Worm (Caenorhabditis elegans) whole organism, young adult: ENCODE measurements around the gene C03B1.1.

Experiments used
- B0261.1 ChIP-seq: sonication (generic microtip); optimal IDR thresholded peaks from 2 replicates; lab custom pipeline; 2016; ENCODE audit warnings: mild to moderate bottlenecking, missing genetic modification characterization, moderate library complexity, missing compliant biosample characterization
- B0336.3 ChIP-seq: fragments of 200-800 bp; sonication (Bioruptor generic); IDR thresholded peaks from 2 replicates; pipeline ENCODE4 v1.3.6; 2022; ENCODE audit warnings: missing genetic modification characterization, missing compliant biosample characterization
- F52B5.7 ChIP-seq: sonication (generic microtip); optimal IDR thresholded peaks from 2 replicates; lab custom pipeline; 2016; ENCODE audit warnings: mild to moderate bottlenecking, missing genetic modification characterization, missing compliant biosample characterization
- F57A8.1 ChIP-seq: fragments of 200-800 bp; sonication (Bioruptor generic); optimal IDR thresholded peaks from 2 replicates; lab custom pipeline; 2018; ENCODE audit warnings: mild to moderate bottlenecking, missing genetic modification characterization, moderate library complexity, missing compliant biosample characterization
- K11D2.4 ChIP-seq: fragments of 200-800 bp; sonication (Bioruptor generic); IDR thresholded peaks from 2 replicates; pipeline ENCODE4 v1.3.6; 2022; ENCODE audit warnings: missing genetic modification reagents, missing genetic modification characterization, missing compliant biosample characterization
- K12H6.12 ChIP-seq: fragments of 200-800 bp; sonication (Bioruptor generic); optimal IDR thresholded peaks from 2 replicates; lab custom pipeline; 2018; ENCODE audit warnings: mild to moderate bottlenecking, missing genetic modification characterization, missing compliant biosample characterization
- T07F8.4 ChIP-seq: sonication (generic microtip); optimal IDR thresholded peaks from 2 replicates; lab custom pipeline; 2016; ENCODE audit warnings: mild to moderate bottlenecking, missing genetic modification characterization, moderate library complexity, missing compliant biosample characterization
- ama-1 ChIP-seq, 3 experiments: fragments of 150-350 bp in 1 of 3; sonication (generic microtip) in 2 of 3; optimal IDR thresholded peaks; 2 replicates each; lab custom pipeline; 2014 to 2018; ENCODE audit warnings: missing biosample characterization in 2 of 3, missing genetic modification characterization in 2 of 3, missing genetic modification reagents in 2 of 3
- attf-3 ChIP-seq: fragments of 200-800 bp; sonication (Bioruptor generic); conservative IDR thresholded peaks from 2 replicates; pipeline ENCODE4 v1.3.6; 2022; ENCODE audit warnings: missing genetic modification reagents, missing genetic modification characterization, missing compliant biosample characterization
- attf-5 ChIP-seq: fragments of 200-800 bp; sonication (Bioruptor generic); optimal IDR thresholded peaks from 2 replicates; lab custom pipeline; 2018; ENCODE audit warnings: mild to moderate bottlenecking, missing genetic modification characterization, missing compliant biosample characterization
- bed-1 ChIP-seq: fragments of 200-800 bp; sonication (Bioruptor generic); IDR thresholded peaks from 2 replicates; pipeline ENCODE4 v1.3.6; 2022; ENCODE audit warnings: missing genetic modification reagents, missing genetic modification characterization, missing compliant biosample characterization
- cebp-1 ChIP-seq, 2 experiments: fragments of 200-800 bp in 1 of 2; sonication (Bioruptor generic) in 1 of 2; sonication (generic microtip) in 1 of 2; IDR thresholded peaks in 1 of 2; optimal IDR thresholded peaks in 1 of 2; 2 replicates each; pipeline versions ENCODE4 v1.3.6 to Lab custom; 2017 to 2022; ENCODE audit warnings: missing compliant biosample characterization in 2 of 2, missing genetic modification characterization in 2 of 2, mild to moderate bottlenecking in 1 of 2, missing genetic modification reagents in 1 of 2, moderate library complexity in 1 of 2
- ceh-100 ChIP-seq: fragments of 200-800 bp; sonication (Bioruptor generic); IDR thresholded peaks from 2 replicates; pipeline ENCODE4 v1.3.6; 2022; ENCODE audit warnings: missing genetic modification reagents, missing genetic modification characterization, missing compliant biosample characterization
- ceh-27 ChIP-seq: fragments of 200-800 bp; sonication (Bioruptor generic); optimal IDR thresholded peaks from 2 replicates; lab custom pipeline; 2018; ENCODE audit warnings: mild to moderate bottlenecking, missing genetic modification characterization, moderate library complexity, missing compliant biosample characterization
- die-1 ChIP-seq: sonication (generic microtip); optimal IDR thresholded peaks from 2 replicates; lab custom pipeline; 2016; ENCODE audit warnings: missing genotype, mild to moderate bottlenecking, missing genetic modification characterization, missing compliant biosample characterization
- dox-1 ChIP-seq: fragments of 200-800 bp; sonication (Bioruptor generic); IDR thresholded peaks from 2 replicates; pipeline ENCODE4 v1.3.6; 2022; ENCODE audit warnings: missing genetic modification reagents, missing genetic modification characterization, missing compliant biosample characterization
- egrh-3 ChIP-seq: fragments of 200-800 bp; sonication (Bioruptor generic); IDR thresholded peaks from 2 replicates; pipeline ENCODE4 v1.3.6; 2022; ENCODE audit warnings: missing genetic modification reagents, missing genetic modification characterization, missing compliant biosample characterization
- ekl-4 ChIP-seq: fragments of 200-800 bp; sonication (Bioruptor generic); IDR thresholded peaks from 2 replicates; pipeline ENCODE4 v1.3.6; 2022; ENCODE audit warnings: missing genetic modification reagents, missing genetic modification characterization, missing compliant biosample characterization
- fkh-3 ChIP-seq: sonication (generic microtip); optimal IDR thresholded peaks from 2 replicates; lab custom pipeline; 2016; ENCODE audit warnings: mild to moderate bottlenecking, missing genetic modification characterization, missing compliant biosample characterization
- hlh-12 ChIP-seq: sonication (generic microtip); optimal IDR thresholded peaks from 2 replicates; lab custom pipeline; 2016; ENCODE audit warnings: missing genetic modification characterization, missing compliant biosample characterization
- hlh-26 ChIP-seq: fragments of 200-800 bp; sonication (Bioruptor generic); conservative IDR thresholded peaks from 2 replicates; pipeline ENCODE4 v1.3.6; 2022; ENCODE audit warnings: missing genetic modification reagents, missing genetic modification characterization, missing compliant biosample characterization
- hmg-1.2 ChIP-seq: fragments of 200-800 bp; sonication (Bioruptor generic); IDR thresholded peaks from 2 replicates; pipeline ENCODE4 v1.3.6; 2022; ENCODE audit warnings: missing genetic modification reagents, missing genetic modification characterization, missing compliant biosample characterization
- let-526 ChIP-seq: fragments of 200-800 bp; sonication (Bioruptor generic); IDR thresholded peaks from 2 replicates; pipeline ENCODE4 v1.3.6; 2022; ENCODE audit warnings: missing genetic modification reagents, missing genetic modification characterization, missing compliant biosample characterization
- lin-35 ChIP-seq, 3 experiments: fragments of 150-350 bp in 2 of 3; sonication (generic microtip) in 1 of 3; optimal IDR thresholded peaks; 2 replicates each; lab custom pipeline; 2014 to 2018; ENCODE audit warnings: missing biosample characterization in 3 of 3, missing genetic modification characterization in 3 of 3, missing genetic modification reagents in 3 of 3
- madf-3 ChIP-seq: fragments of 200-800 bp; sonication (Bioruptor generic); IDR thresholded peaks from 2 replicates; pipeline ENCODE4 v1.3.6; 2022; ENCODE audit warnings: missing genetic modification reagents, missing genetic modification characterization, missing compliant biosample characterization
- madf-8 ChIP-seq: fragments of 200-800 bp; sonication (Bioruptor generic); conservative IDR thresholded peaks from 2 replicates; pipeline ENCODE4 v1.3.6; 2022; ENCODE audit warnings: missing genetic modification reagents, missing genetic modification characterization, missing compliant biosample characterization
- mxl-1 ChIP-seq: sonication (generic microtip); optimal IDR thresholded peaks from 2 replicates; lab custom pipeline; 2016; ENCODE audit warnings: missing genetic modification characterization, missing compliant biosample characterization
- nfya-1 ChIP-seq: sonication (generic microtip); optimal IDR thresholded peaks from 2 replicates; lab custom pipeline; 2017; ENCODE audit warnings: antibody characterized with exemption, missing compliant biosample characterization, missing genetic modification characterization, borderline replicate concordance; ENCODE audit not compliant: insufficient read depth
- nhr-120 ChIP-seq: fragments of 200-800 bp; sonication (Bioruptor generic); IDR thresholded peaks from 2 replicates; pipeline ENCODE4 v1.3.6; 2022; ENCODE audit warnings: missing genetic modification characterization, missing compliant biosample characterization
- nhr-27 ChIP-seq: fragments of 200-800 bp; sonication (Bioruptor generic); optimal IDR thresholded peaks from 2 replicates; lab custom pipeline; 2018; ENCODE audit warnings: mild to moderate bottlenecking, missing genetic modification characterization, moderate library complexity, missing compliant biosample characterization
- nhr-80 ChIP-seq: sonication (generic microtip); optimal IDR thresholded peaks from 2 replicates; lab custom pipeline; 2016; ENCODE audit warnings: missing genetic modification characterization, missing compliant biosample characterization
- repo-1 ChIP-seq: sonication (generic microtip); optimal IDR thresholded peaks from 2 replicates; lab custom pipeline; 2017; ENCODE audit warnings: mild to moderate bottlenecking, missing genetic modification characterization, missing compliant biosample characterization
- sea-2 ChIP-seq: fragments of 200-800 bp; sonication (Bioruptor generic); IDR thresholded peaks from 2 replicates; pipeline ENCODE4 v1.3.6; 2022; ENCODE audit warnings: missing genetic modification characterization, missing compliant biosample characterization
- somi-1 ChIP-seq: fragments of 200-800 bp; sonication (Bioruptor generic); optimal IDR thresholded peaks from 2 replicates; lab custom pipeline; 2018; ENCODE audit warnings: mild to moderate bottlenecking, missing genetic modification characterization, missing compliant biosample characterization
- sptf-2 ChIP-seq: fragments of 200-800 bp; sonication (Bioruptor generic); optimal IDR thresholded peaks from 2 replicates; lab custom pipeline; 2018; ENCODE audit warnings: mild to moderate bottlenecking, missing genetic modification characterization, missing compliant biosample characterization
- tbx-9 ChIP-seq: sonication (generic microtip); optimal IDR thresholded peaks from 2 replicates; lab custom pipeline; 2016; ENCODE audit warnings: borderline replicate concordance, missing genetic modification characterization, inconsistent platforms, missing compliant biosample characterization
- unc-62 ChIP-seq: fragments of 150-350 bp; optimal IDR thresholded peaks from 2 replicates; lab custom pipeline; 2014; ENCODE audit warnings: missing biosample characterization, missing genetic modification reagents, missing genetic modification characterization
- zim-3 ChIP-seq: sonication (generic microtip); optimal IDR thresholded peaks from 2 replicates; lab custom pipeline; 2017; ENCODE audit warnings: mild to moderate bottlenecking, missing genetic modification characterization, moderate library complexity, missing compliant biosample characterization
- ztf-22 ChIP-seq: fragments of 200-800 bp; sonication (Bioruptor generic); optimal IDR thresholded peaks from 2 replicates; lab custom pipeline; 2018; ENCODE audit warnings: mild to moderate bottlenecking, missing genetic modification characterization, moderate library complexity, missing compliant biosample characterization
- ztf-28 ChIP-seq: fragments of 200-800 bp; sonication (Bioruptor generic); IDR thresholded peaks from 2 replicates; pipeline ENCODE4 v1.3.6; 2022; ENCODE audit warnings: missing genetic modification reagents, missing genetic modification characterization, missing compliant biosample characterization
- ztf-6 ChIP-seq: fragments of 200-800 bp; sonication (Bioruptor generic); IDR thresholded peaks from 2 replicates; pipeline ENCODE4 v1.3.6; 2022; ENCODE audit warnings: missing genetic modification reagents, missing genetic modification characterization, missing compliant biosample characterization

C03B1.1 gene

ce11 chrX:6378363-6378762 lies 3.8 kb downstream of the C03B1.1 start (continued):
- peak; percentile 32 for TF ChIP-seq attf-5
- peak; percentile 38; the same call in 1 of the 2 replicates for TF ChIP-seq hmg-1.2
- TF ChIP-seq ceh-27 = peak; percentile 75
- TF ChIP-seq ztf-22 (GFP tag; lab: Kevin White, UChicago) = peak; percentile 36
- TF ChIP-seq B0336.3 = peak; percentile 61; the same call in 1 of the 2 replicates
- TF ChIP-seq K12H6.12 (tag; lab: Kevin White, UChicago) = peak; percentile 78
- peak; percentile 23; the same call in 1 of the 2 replicates for TF ChIP-seq egrh-3 (GFP tag; lab: Robert Waterston, UW)
- TF ChIP-seq sptf-2 = no peak
- TF ChIP-seq nhr-80 (tag; lab: Kevin White, UChicago) = peak; percentile 59
- no peak for TF ChIP-seq ekl-4 (GFP tag; lab: Robert Waterston, UW)
- no peak for TF ChIP-seq hlh-12 (tag; lab: Kevin White, UChicago)
- TF ChIP-seq die-1 (tag; lab: Kevin White, UChicago) = peak; percentile 28

- TF ChIP-seq hlh-26 (GFP tag; lab: Robert Waterston, UW) (no peak), sea-2 (GFP tag; lab: Robert Waterston, UW) (no peak), somi-1 (GFP tag; lab: Kevin White, UChicago) (no peak), bed-1 (GFP tag; lab: Robert Waterston, UW) (no peak), let-526 (GFP tag; lab: Robert Waterston, UW) (no peak), ztf-6 (GFP tag; lab: Robert Waterston, UW) (no peak), zim-3 (no peak), fkh-3 (tag; lab: Kevin White, UChicago) (no peak), tbx-9 (tag; lab: Kevin White, UChicago) (no peak), ztf-22 (GFP tag; lab: Kevin White, UChicago) (no peak), F52B5.7 (tag; lab: Kevin White, UChicago) (no peak), ztf-28 (GFP tag; lab: Robert Waterston, UW) (no peak), ama-1 (optimal IDR thresholded peaks at IDR 0.05; lab: Kevin White, UChicago) (no peak), ama-1 (GFP tag; optimal IDR thresholded peaks at IDR 0.05; lab: Kevin White, UChicago) (no peak), cebp-1 (GFP tag; IDR thresholded peaks at IDR 0.05; lab: Robert Waterston, UW) (no peak), cebp-1 (tag; optimal IDR thresholded peaks at IDR 0.05; lab: Kevin White, UChicago) (no peak), mxl-1 (tag; lab: Kevin White, UChicago) (no peak), B0261.1 (no peak)
- TF ChIP-seq, all 124 proteins: peak for 0
Measured at ce11 chrX:6382930-6383329, 8.4 kb downstream of the C03B1.1 start.

- TF ChIP-seq repo-1 (tag; lab: Kevin White, UChicago) = no peak
- TF ChIP-seq attf-3 = no peak
- TF ChIP-seq F57A8.1 (GFP tag; lab: Kevin White, UChicago) = no peak
- TF ChIP-seq nhr-27 (tag; lab: Kevin White, UChicago) = no peak
- no peak for TF ChIP-seq nfya-1 (tag; lab: Kevin White, UChicago)
- no peak for TF ChIP-seq dox-1
- TF ChIP-seq, all 124 proteins: peak for 0
Measured at ce11 chrX:6384537-6384936, 10.0 kb downstream of the C03B1.1 start.

ce11 chrX:6385185-6385584 lies 10.6 kb downstream of the C03B1.1 start, which contains the start of gene igdb-3:
igdb-3 (plus strand) TSS chrX:6385485.
- TF ChIP-seq T07F8.4 (tag; lab: Kevin White, UChicago) = no peak
- TF ChIP-seq K11D2.4 (GFP tag; lab: Robert Waterston, UW) = no peak
- TF ChIP-seq nhr-120 (GFP tag; lab: Robert Waterston, UW) = no peak
- TF ChIP-seq unc-62 (GFP tag; lab: Kevin White, UChicago) = no peak
- TF ChIP-seq madf-3 = no peak
- no peak for TF ChIP-seq lin-35 (GFP tag; optimal IDR thresholded peaks at IDR 0.05; lab: Kevin White, UChicago)
- TF ChIP-seq B0336.3 = no peak
- TF ChIP-seq ceh-100 = no peak
- no peak for TF ChIP-seq mxl-1 (tag; lab: Kevin White, UChicago)
- TF ChIP-seq madf-8 (GFP tag; lab: Robert Waterston, UW) = no peak
- TF ChIP-seq F52B5.7 (tag; lab: Kevin White, UChicago) = no peak
